Worm (Caenorhabditis elegans): ENCODE data around the gene F14F9.2.

Gene F14F9.2

DNA sequence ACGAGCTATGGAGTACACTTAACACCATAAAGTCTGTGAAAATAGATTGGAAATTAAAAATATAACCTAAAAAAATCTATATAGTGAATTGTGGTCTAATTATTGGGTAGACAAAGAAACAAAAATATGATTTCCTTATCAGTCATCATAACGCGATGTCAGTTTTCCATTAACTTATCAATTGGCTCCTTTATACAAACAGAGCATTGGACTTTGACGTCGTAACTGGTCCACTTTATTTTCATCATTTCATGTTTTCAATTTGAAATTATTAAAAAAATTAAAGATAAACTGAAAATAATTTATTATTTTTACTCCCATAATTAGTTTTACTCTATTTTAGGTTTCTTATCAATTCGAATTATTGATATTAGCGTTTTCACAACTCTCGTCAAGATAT, 33.4 kb downstream of the F14F9.2 start:
- no peak for TF ChIP-seq ceh-36 (tag; optimal IDR thresholded peaks at IDR 0.05)
- TF ChIP-seq tbx-37 (GFP tag; conservative IDR thresholded peaks at IDR 0.05): no peak
- TF ChIP-seq pes-1 (GFP tag; IDR thresholded peaks at IDR 0.05): no peak
- TF ChIP-seq tra-4 (tag; optimal IDR thresholded peaks at IDR 0.05): no peak
- no peak for TF ChIP-seq sea-1 (GFP tag; conservative IDR thresholded peaks at IDR 0.05)
- TF ChIP-seq aly-1 (tag; optimal IDR thresholded peaks at IDR 0.05): no peak
- TF ChIP-seq scrt-1 (GFP tag; IDR thresholded peaks at IDR 0.05): no peak
- no peak for TF ChIP-seq hmg-4 (GFP tag; optimal IDR thresholded peaks at IDR 0.05)
- no peak for TF ChIP-seq hmbx-1 (tag; optimal IDR thresholded peaks at IDR 0.05)
- TF ChIP-seq B0310.2 (tag; optimal IDR thresholded peaks at IDR 0.05): no peak
- no peak for TF ChIP-seq tbx-11 (GFP tag; IDR thresholded peaks at IDR 0.05)
- TF ChIP-seq F13C5.2 (tag; optimal IDR thresholded peaks at IDR 0.05): no peak

DNA sequence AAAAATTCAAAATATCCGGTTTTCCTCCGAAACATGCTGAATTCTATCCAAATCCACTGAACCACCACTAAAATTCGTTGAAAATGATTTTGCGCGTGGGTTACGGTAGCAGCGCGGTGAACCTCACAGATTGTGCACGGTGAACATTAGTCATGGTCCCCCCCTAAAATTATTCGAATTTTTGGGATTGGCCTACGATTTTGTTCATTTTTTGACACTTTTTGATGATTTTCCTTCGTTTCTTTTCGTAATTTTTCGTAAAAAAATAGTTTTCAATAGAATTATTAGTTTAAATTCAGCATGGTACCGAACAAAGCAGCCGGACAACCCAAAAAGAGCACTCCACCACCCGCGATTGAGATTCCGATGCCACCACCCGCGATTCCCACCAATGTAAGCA, 37.0 kb downstream of the F14F9.2 start, which contains the start of gene C03A7.2:
TSS of gene C03A7.2 (plus strand) at position 301 of the 400 bp plus-strand sequence.
- TF ChIP-seq F13C5.2 (tag; optimal IDR thresholded peaks at IDR 0.05): no peak
- TF ChIP-seq sea-1 (GFP tag; conservative IDR thresholded peaks at IDR 0.05): no peak
- no peak for TF ChIP-seq ceh-13 (GFP tag; optimal IDR thresholded peaks at IDR 0.05)
- no peak for TF ChIP-seq hmbx-1 (tag; optimal IDR thresholded peaks at IDR 0.05)

DNA sequence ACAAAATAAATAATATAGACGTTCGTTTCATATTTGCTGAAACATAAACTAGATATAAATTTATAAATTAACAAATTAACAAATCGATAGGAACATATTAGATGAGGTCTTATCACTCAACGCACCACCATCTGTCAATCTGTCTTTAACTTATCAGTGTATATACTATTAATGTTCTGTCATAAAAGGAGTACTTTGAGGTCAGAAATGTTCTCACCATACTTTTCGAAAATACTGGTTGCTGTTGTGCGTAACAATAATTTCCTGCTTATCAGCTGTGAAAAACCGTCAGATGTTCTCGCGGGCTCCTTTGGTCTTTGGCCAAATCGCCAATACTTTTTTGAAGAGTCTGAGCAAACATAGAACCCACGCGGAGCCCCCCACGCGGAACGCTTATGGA, 47.9 kb downstream of the F14F9.2 start, which contains the start of gene C03A7.13:
TSS of gene C03A7.13 (minus strand) at position 43 of the 400 bp plus-strand sequence.
- TF ChIP-seq ets-7 (tag; optimal IDR thresholded peaks at IDR 0.05): no peak
- no peak for TF ChIP-seq flt-1 (GFP tag; IDR thresholded peaks at IDR 0.05)
- no peak for TF ChIP-seq aly-1 (tag; optimal IDR thresholded peaks at IDR 0.05)
- TF ChIP-seq ceh-36 (tag; optimal IDR thresholded peaks at IDR 0.05): no peak
- no peak for TF ChIP-seq F13C5.2 (tag; optimal IDR thresholded peaks at IDR 0.05)
- TF ChIP-seq tbx-37 (GFP tag; conservative IDR thresholded peaks at IDR 0.05): no peak

DNA sequence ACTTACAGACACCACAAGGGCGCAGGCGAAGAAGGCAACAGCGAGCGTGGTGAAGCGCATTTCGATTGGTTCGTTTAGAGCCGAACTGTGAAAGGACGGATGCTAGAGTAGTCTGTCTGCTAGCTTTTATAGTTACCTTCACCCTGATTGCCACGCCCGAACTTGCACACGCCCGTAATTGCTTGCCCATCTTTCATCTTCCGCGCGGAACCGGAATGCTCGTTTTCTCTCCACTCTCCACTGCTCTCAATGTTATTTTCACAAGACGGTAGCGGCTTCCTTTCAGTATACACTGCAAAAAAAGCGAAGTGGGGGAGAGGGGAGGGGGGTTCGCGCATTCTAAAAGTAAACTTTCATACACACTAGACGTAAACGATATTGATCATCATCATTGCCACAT, 49.9 kb downstream of the F14F9.2 start, which contains the start of gene abu-8:
TSS of gene abu-8 (minus strand) at position 101 of the 400 bp plus-strand sequence.
- TF ChIP-seq F13C5.2 (tag; optimal IDR thresholded peaks at IDR 0.05) (no peak), hnd-1 (tag; optimal IDR thresholded peaks at IDR 0.05) (no peak), ceh-13 (GFP tag; optimal IDR thresholded peaks at IDR 0.05) (no peak), tbx-37 (GFP tag; conservative IDR thresholded peaks at IDR 0.05) (no peak), tra-4 (tag; optimal IDR thresholded peaks at IDR 0.05) (no peak), scrt-1 (GFP tag; IDR thresholded peaks at IDR 0.05) (no peak), ets-7 (tag; optimal IDR thresholded peaks at IDR 0.05) (no peak), ama-1 (optimal IDR thresholded peaks at IDR 0.05) (no peak), sea-1 (GFP tag; conservative IDR thresholded peaks at IDR 0.05) (no peak), ceh-36 (tag; optimal IDR thresholded peaks at IDR 0.05) (no peak), flt-1 (GFP tag; IDR thresholded peaks at IDR 0.05) (no peak), hmg-4 (GFP tag; optimal IDR thresholded peaks at IDR 0.05) (no peak)
